Fruit fly (Drosophila melanogaster): ENCODE data around the gene CG6770.

CG6770 gene

DNA sequence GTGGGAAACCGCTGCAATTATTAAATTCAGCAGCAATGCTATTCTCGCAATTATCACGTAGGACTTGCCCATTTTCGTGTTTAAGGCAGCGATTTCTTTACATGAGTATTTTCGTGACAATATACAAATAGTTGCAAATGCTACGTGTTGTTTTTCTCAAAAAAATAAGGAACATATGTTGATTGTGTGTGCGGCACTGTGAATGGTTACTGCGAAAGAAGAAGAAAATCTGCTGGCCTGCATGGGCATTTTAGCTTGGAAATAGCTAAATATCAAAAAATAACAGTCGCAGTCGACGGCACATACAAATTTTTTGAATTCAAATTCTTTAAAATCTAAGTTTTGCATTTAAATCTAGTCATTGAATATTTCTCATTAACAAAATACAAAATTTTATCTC is 5.4 kb downstream of the CG6770 start, which contains the start of gene CG6766 (continued):
- TF ChIP-seq CG17912 (GFP tag; optimal IDR thresholded peaks at IDR 0.05), result no peak
- peak; percentile 73 for TF ChIP-seq sens (GFP tag)
- peak; percentile 62 for TF ChIP-seq sd (tag; optimal IDR thresholded peaks at IDR 0.05)
- TF ChIP-seq Sry-δ (GFP tag; optimal IDR thresholded peaks at IDR 0.05), result peak; percentile 35
- TF ChIP-seq Nf-YB (GFP tag; optimal IDR thresholded peaks at IDR 0.05), result no peak
- peak; percentile 6 to 88 for TF ChIP-seq crp (GFP tag; optimal IDR thresholded peaks at IDR 0.05)
- TF ChIP-seq nerfin-1 (tag; optimal IDR thresholded peaks at IDR 0.05), result peak; percentile 91
- TF ChIP-seq stwl (tag; optimal IDR thresholded peaks at IDR 0.05), result peak; percentile 73
- TF ChIP-seq BEAF-32 (GFP tag; optimal IDR thresholded peaks at IDR 0.05), result peak; percentile 52
- peak; percentile 32 for TF ChIP-seq CG2120 (GFP tag; optimal IDR thresholded peaks at IDR 0.05)
- TF ChIP-seq CHES-1-like (GFP tag; optimal IDR thresholded peaks at IDR 0.05), result peak; percentile 5
- TF ChIP-seq CG14710 (tag; optimal IDR thresholded peaks at IDR 0.05), result peak; percentile 31
- TF ChIP-seq CG10654 (GFP tag; optimal IDR thresholded peaks at IDR 0.05), result no peak
- TF ChIP-seq Scr (GFP tag; IDR thresholded peaks at IDR 0.05; ENCODE audit: partially characterized antibody), result peak; percentile 36; the same call in 1 of the 2 replicates
- no peak for TF ChIP-seq Sin3A (optimal IDR thresholded peaks at IDR 0.05)
- peak; percentile 23 for TF ChIP-seq CG15514 (GFP tag; optimal IDR thresholded peaks at IDR 0.05)
- TF ChIP-seq Med (GFP tag), result peak; percentile 48
- peak; percentile 2 for TF ChIP-seq CG3995 (GFP tag; optimal IDR thresholded peaks at IDR 0.05)
- no peak for TF ChIP-seq pb (GFP tag; optimal IDR thresholded peaks at IDR 0.05)
- TF ChIP-seq Dref (GFP tag; IDR thresholded peaks at IDR 0.05), result peak; percentile 58
- peak; percentile 23; the same call in 2 of the 3 replicates for TF ChIP-seq Opbp (GFP tag; IDR thresholded peaks at IDR 0.05; ENCODE audit: partially characterized antibody)
- TF ChIP-seq CG2712 (tag; optimal IDR thresholded peaks at IDR 0.05), result peak; percentile 15
- TF ChIP-seq MESR4 (GFP tag; optimal IDR thresholded peaks at IDR 0.05), result peak; percentile 60
- TF ChIP-seq slp2 (GFP tag; optimal IDR thresholded peaks at IDR 0.05), result no peak
- TF ChIP-seq CG3726 (GFP tag; IDR thresholded peaks at IDR 0.05), result no peak
- peak; percentile 27 for TF ChIP-seq gfzf (GFP tag; optimal IDR thresholded peaks at IDR 0.05)
- peak; percentile 9 for TF ChIP-seq phol (tag; optimal IDR thresholded peaks at IDR 0.05)
- peak; percentile 41 for TF ChIP-seq CG15073 (GFP tag; optimal IDR thresholded peaks at IDR 0.05)
- peak; percentile 31 for TF ChIP-seq CG12659 (GFP tag; optimal IDR thresholded peaks at IDR 0.05)
- peak; percentile 87 for TF ChIP-seq Myb (GFP tag; optimal IDR thresholded peaks at IDR 0.05)
- peak; percentile 57 for TF ChIP-seq YL-1 (GFP tag; optimal IDR thresholded peaks at IDR 0.05)
- TF ChIP-seq HmgZ (tag; optimal IDR thresholded peaks at IDR 0.05), result peak; percentile 64

DNA sequence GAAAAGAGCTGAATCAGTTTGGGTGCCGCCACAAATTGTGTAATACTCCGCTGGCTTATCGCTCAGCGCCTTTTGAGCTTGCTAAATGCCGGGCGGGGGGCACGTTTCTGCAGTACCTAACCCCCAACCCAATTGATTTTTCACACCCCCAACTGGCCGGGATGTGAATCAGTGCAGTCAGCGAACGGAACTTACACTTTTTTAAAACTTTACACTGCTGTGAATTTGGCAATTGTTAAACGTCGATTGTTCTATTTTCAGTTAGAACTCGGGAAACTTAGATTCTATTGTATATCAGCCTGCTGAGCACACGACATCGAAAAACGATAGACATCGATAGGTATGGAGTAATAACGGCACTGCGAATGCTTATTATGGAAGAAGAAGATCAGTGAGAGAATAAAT is 7.7 kb downstream of the CG6770 start, which contains the start of gene Tom70:
Gene Tom70 (minus strand): TSS at position 335 of the 405 bp plus-strand sequence.
- no peak for TF ChIP-seq CG17328 (GFP tag; IDR thresholded peaks at IDR 0.05)
- no peak for TF ChIP-seq Ets65A (GFP tag)
- peak; percentile 36 for TF ChIP-seq Dp (GFP tag; optimal IDR thresholded peaks at IDR 0.05)
- no peak for TF ChIP-seq CG9215 (GFP tag; IDR thresholded peaks at IDR 0.05)
- no peak for TF ChIP-seq tio (GFP tag; optimal IDR thresholded peaks at IDR 0.05)
- TF ChIP-seq Sry-δ (GFP tag; optimal IDR thresholded peaks at IDR 0.05), result peak; percentile 58
- peak; percentile 61 for TF ChIP-seq Bgb (GFP tag; IDR thresholded peaks at IDR 0.05; ENCODE audit: partially characterized antibody)
- TF ChIP-seq CG11504 (tag; optimal IDR thresholded peaks at IDR 0.05), result no peak
- TF ChIP-seq CG16863 (GFP tag; optimal IDR thresholded peaks at IDR 0.05), result no peak
- TF ChIP-seq Gug (GFP tag; IDR thresholded peaks at IDR 0.05), result no peak
- no peak for TF ChIP-seq ssp (GFP tag; IDR thresholded peaks at IDR 0.05)
- TF ChIP-seq zen2 (GFP tag; IDR thresholded peaks at IDR 0.05; ENCODE audit: partially characterized antibody), result peak; percentile 34; the same call in 1 of the 3 replicates
- TF ChIP-seq Nf-YC (tag; optimal IDR thresholded peaks at IDR 0.05), result no peak
- no peak for TF ChIP-seq CG11085 (GFP tag; IDR thresholded peaks at IDR 0.05)
- no peak for TF ChIP-seq shn (GFP tag; optimal IDR thresholded peaks at IDR 0.05)
- no peak for TF ChIP-seq CG1233 (GFP tag; optimal IDR thresholded peaks at IDR 0.05)
- no peak for TF ChIP-seq sens-2 (GFP tag; IDR thresholded peaks at IDR 0.05)
- no peak for TF ChIP-seq gem (tag; optimal IDR thresholded peaks at IDR 0.05)
- TF ChIP-seq CG12659 (GFP tag; optimal IDR thresholded peaks at IDR 0.05), result peak; percentile 32
- TF ChIP-seq mam (GFP tag; optimal IDR thresholded peaks at IDR 0.05), result no peak
- TF ChIP-seq ab (GFP tag; optimal IDR thresholded peaks at IDR 0.05), result no peak
- no peak for TF ChIP-seq Hmr (GFP tag; optimal IDR thresholded peaks at IDR 0.05)
